Worm (Caenorhabditis elegans) whole organism, mixed stage, embryonic: ENCODE results near the gene taf-12.
A peak's percentile ranks its signal among the peaks of the same experiment; 100 is the strongest.
"Not testable (repeated sequence)": the region's sequence is repeated elsewhere in the genome, so short reads cannot be mapped to it uniquely, and the experiment has no call there.

ENCODE experiments used
- M03D4.4 ChIP-seq: sonication (generic microtip); optimal IDR thresholded peaks from 2 replicates; lab custom pipeline; 2017; ENCODE audit warnings: mild to moderate bottlenecking, missing genetic modification characterization, missing compliant biosample characterization
- bed-3 ChIP-seq: fragments of 200-800 bp; sonication (Bioruptor generic); optimal IDR thresholded peaks from 3 replicates; lab custom pipeline; 2018; ENCODE audit warnings: mild to moderate bottlenecking, missing genetic modification characterization, moderate library complexity, missing compliant biosample characterization
- blmp-1 ChIP-seq: fragments of 150-350 bp; optimal IDR thresholded peaks from 2 replicates; lab custom pipeline; 2014; ENCODE audit warnings: missing biosample characterization, missing genetic modification characterization
- ceh-39 ChIP-seq: fragments of 150-350 bp; optimal IDR thresholded peaks from 2 replicates; lab custom pipeline; 2014; ENCODE audit warnings: missing biosample characterization, missing genetic modification characterization
- ceh-83 ChIP-seq: fragments of 200-800 bp; sonication (Bioruptor generic); optimal IDR thresholded peaks from 2 replicates; lab custom pipeline; 2018; ENCODE audit warnings: mild to moderate bottlenecking, missing genetic modification characterization, missing compliant biosample characterization
- ces-1 ChIP-seq: fragments of 150-350 bp; optimal IDR thresholded peaks from 2 replicates; lab custom pipeline; 2014; ENCODE audit warnings: missing biosample characterization, missing genetic modification reagents, missing genetic modification characterization
- cnd-1 ChIP-seq: fragments of 200-800 bp; sonication (Bioruptor generic); optimal IDR thresholded peaks from 2 replicates; lab custom pipeline; 2018; ENCODE audit warnings: mild to moderate bottlenecking, missing genetic modification characterization, missing compliant biosample characterization
- drap-1 ChIP-seq: fragments of 200-800 bp; sonication (Bioruptor generic); optimal IDR thresholded peaks from 3 replicates; lab custom pipeline; 2018; ENCODE audit warnings: mild to moderate bottlenecking, missing genetic modification characterization, missing compliant biosample characterization
- elt-1 ChIP-seq: sonication (generic microtip); optimal IDR thresholded peaks from 2 replicates; lab custom pipeline; 2017; ENCODE audit warnings: missing genetic modification characterization, mild to moderate bottlenecking, missing compliant biosample characterization, antibody characterized with exemption, moderate library complexity, borderline replicate concordance; ENCODE audit not compliant: insufficient read depth
- elt-3 ChIP-seq: fragments of 150-350 bp; optimal IDR thresholded peaks from 2 replicates; lab custom pipeline; 2014; ENCODE audit warnings: missing biosample characterization, missing genetic modification characterization
- flh-1 ChIP-seq: fragments of 200-800 bp; sonication (Bioruptor generic); optimal IDR thresholded peaks from 2 replicates; lab custom pipeline; 2018; ENCODE audit warnings: mild to moderate bottlenecking, missing genetic modification characterization, moderate library complexity, missing compliant biosample characterization
- ham-2 ChIP-seq: fragments of 200-800 bp; sonication (Bioruptor generic); optimal IDR thresholded peaks from 2 replicates; lab custom pipeline; 2018; ENCODE audit warnings: mild to moderate bottlenecking, missing genetic modification characterization, missing compliant biosample characterization
- hlh-1 ChIP-seq: fragments of 150-350 bp; optimal IDR thresholded peaks from 2 replicates; lab custom pipeline; 2014; ENCODE audit warnings: missing biosample characterization, missing genetic modification reagents, missing genetic modification characterization
- lin-13 ChIP-seq: fragments of 150-350 bp; optimal IDR thresholded peaks from 2 replicates; lab custom pipeline; 2014; ENCODE audit warnings: missing biosample characterization, missing genetic modification characterization
- lsy-2 ChIP-seq: fragments of 150-350 bp; optimal IDR thresholded peaks from 2 replicates; lab custom pipeline; 2014; ENCODE audit warnings: missing biosample characterization, missing genetic modification characterization
- mab-5 ChIP-seq: fragments of 150-350 bp; optimal IDR thresholded peaks from 2 replicates; lab custom pipeline; 2014; ENCODE audit warnings: missing biosample characterization, missing genetic modification characterization
- mep-1 ChIP-seq: fragments of 150-350 bp; optimal IDR thresholded peaks from 2 replicates; lab custom pipeline; 2017; ENCODE audit warnings: missing biosample characterization, missing genetic modification reagents, missing genetic modification characterization, inconsistent platforms
- mls-2 ChIP-seq: sonication (generic microtip); optimal IDR thresholded peaks from 2 replicates; lab custom pipeline; 2016; ENCODE audit warnings: mild to moderate bottlenecking, missing genetic modification characterization, moderate library complexity, missing compliant biosample characterization
- nhr-12 ChIP-seq: fragments of 150-350 bp; optimal IDR thresholded peaks from 2 replicates; lab custom pipeline; 2014; ENCODE audit warnings: missing biosample characterization, missing genetic modification characterization
- nhr-2 ChIP-seq: fragments of 150-350 bp; optimal IDR thresholded peaks from 2 replicates; lab custom pipeline; 2014; ENCODE audit warnings: missing biosample characterization, missing genetic modification characterization
- nhr-237 ChIP-seq: fragments of 150-350 bp; optimal IDR thresholded peaks from 2 replicates; lab custom pipeline; 2014; ENCODE audit warnings: missing biosample characterization, missing genetic modification characterization
- nhr-28 ChIP-seq: fragments of 150-350 bp; optimal IDR thresholded peaks from 2 replicates; lab custom pipeline; 2014; ENCODE audit warnings: missing biosample characterization, missing genetic modification characterization
- nhr-76 ChIP-seq: sonication (generic microtip); optimal IDR thresholded peaks from 2 replicates; lab custom pipeline; 2017; ENCODE audit warnings: missing biosample characterization, missing genetic modification characterization
- pha-4 ChIP-seq: fragments of 150-350 bp; optimal IDR thresholded peaks from 2 replicates; lab custom pipeline; 2018; ENCODE audit warnings: missing biosample characterization, missing genetic modification reagents, missing genetic modification characterization
- sem-2 ChIP-seq: fragments of 200-800 bp; sonication (Bioruptor generic); optimal IDR thresholded peaks from 2 replicates; lab custom pipeline; 2018; ENCODE audit warnings: mild to moderate bottlenecking, missing genetic modification characterization, missing compliant biosample characterization
- snpc-4 ChIP-seq: fragments of 150-350 bp; optimal IDR thresholded peaks from 2 replicates; lab custom pipeline; 2014; ENCODE audit warnings: missing biosample characterization, missing genetic modification characterization
- sptf-1 ChIP-seq: sonication (generic microtip); optimal IDR thresholded peaks from 2 replicates; lab custom pipeline; 2017; ENCODE audit warnings: mild to moderate bottlenecking, missing genetic modification characterization, moderate library complexity, missing compliant biosample characterization
- tbx-8 ChIP-seq: fragments of 200-800 bp; sonication (Bioruptor generic); optimal IDR thresholded peaks from 2 replicates; lab custom pipeline; 2018; ENCODE audit warnings: mild to moderate bottlenecking, missing genetic modification characterization, moderate library complexity, missing compliant biosample characterization
- unc-120 ChIP-seq: sonication (generic microtip); optimal IDR thresholded peaks from 2 replicates; lab custom pipeline; 2017; ENCODE audit warnings: missing genetic modification characterization, missing compliant biosample characterization; ENCODE audit not compliant: poor library complexity, severe bottlenecking
- unc-62 ChIP-seq: fragments of 150-350 bp; optimal IDR thresholded peaks from 2 replicates; lab custom pipeline; 2014; ENCODE audit warnings: missing biosample characterization, missing genetic modification reagents, missing genetic modification characterization

The taf-12 gene

DNA sequence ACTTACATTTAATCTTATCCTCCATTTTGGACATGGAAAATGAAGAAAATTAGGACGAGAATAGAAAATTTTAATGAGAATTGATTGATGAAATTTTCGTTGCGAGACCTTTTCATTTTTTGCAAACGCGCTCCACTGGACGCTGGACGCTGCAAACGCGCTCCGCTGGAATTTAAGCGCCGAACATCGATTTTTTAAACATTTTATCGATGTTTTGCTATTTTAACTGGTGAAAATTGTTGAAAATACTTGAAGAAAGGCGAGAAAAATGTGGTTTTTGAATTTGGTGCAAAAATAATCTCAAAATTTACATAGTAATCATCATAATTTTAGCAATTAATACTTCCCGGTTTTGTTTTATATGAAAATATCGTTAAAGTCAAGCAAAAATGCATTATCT is 23.9 kb upstream of the taf-12 start, which contains the start of gene Y56A3A.41:
Gene Y56A3A.41, minus strand, starts transcription at position 101 of the 400 bp plus-strand sequence.
- TF ChIP-seq nhr-76 (tag; lab: Kevin White, UChicago) (no peak), flh-1 (no peak), ham-2 (GFP tag; lab: Kevin White, UChicago) (no peak), elt-3 (tag; lab: Kevin White, UChicago) (no peak), drap-1 (GFP tag; lab: Kevin White, UChicago) (no peak), ceh-83 (no peak), unc-120 (tag; lab: Kevin White, UChicago) (no peak), lsy-2 (tag; lab: Kevin White, UChicago) (no peak), unc-62 (GFP tag; lab: Kevin White, UChicago) (no peak), nhr-2 (tag; lab: Kevin White, UChicago) (no peak), pha-4 (no peak), ces-1 (GFP tag; lab: Kevin White, UChicago) (no peak), elt-1 (no peak), tbx-8 (GFP tag; lab: Kevin White, UChicago) (no peak), blmp-1 (tag; lab: Kevin White, UChicago) (no peak), lin-13 (no peak), bed-3 (GFP tag; lab: Kevin White, UChicago) (no peak), nhr-12 (no peak), nhr-237 (tag; lab: Kevin White, UChicago) (no peak)

- no peak for TF ChIP-seq blmp-1 (tag; lab: Kevin White, UChicago)
- TF ChIP-seq, all 35 proteins: peak for 0
Measured at ce11 chrIII:11891335-11891734, 22.3 kb upstream of the taf-12 start, which contains the start of gene faah-5. TSS of gene faah-5 (minus strand) at chrIII:11891435.

- TF ChIP-seq blmp-1 (tag; lab: Kevin White, UChicago); bed-3 (GFP tag; lab: Kevin White, UChicago); drap-1 (GFP tag; lab: Kevin White, UChicago): not testable (repeated sequence)
- TF ChIP-seq, all 35 proteins: peak for 0; not testable (repeated sequence) for 35
Measured at ce11 chrIII:11883694-11884093, 14.6 kb upstream of the taf-12 start, which contains the start of gene fbxb-22. TSS of gene fbxb-22 (minus strand) at chrIII:11883754.

- TF ChIP-seq nhr-2 (tag; lab: Kevin White, UChicago) = no peak
- no peak for TF ChIP-seq ces-1 (GFP tag; lab: Kevin White, UChicago)
Measured at ce11 chrIII:11881549-11881948, 12.5 kb upstream of the taf-12 start.

DNA sequence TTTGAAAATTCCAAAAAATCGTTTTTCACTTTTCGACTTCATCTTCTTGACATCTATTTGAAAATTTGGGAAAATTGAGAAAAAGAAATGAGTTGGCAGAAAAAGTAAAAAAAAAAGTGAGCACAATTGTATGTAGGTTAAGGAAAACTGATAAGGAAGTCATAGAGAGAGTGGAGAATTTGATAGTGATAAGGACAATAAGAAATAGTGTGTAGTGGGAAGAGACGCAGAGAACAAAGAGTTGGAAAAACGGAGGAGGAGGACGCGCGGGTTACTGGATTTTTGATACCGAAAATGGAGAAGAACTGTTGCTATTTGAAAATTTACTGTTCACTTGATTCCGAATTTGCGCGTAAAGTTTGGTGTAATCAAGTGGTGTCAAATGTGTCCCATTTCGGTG is 9.7 kb upstream of the taf-12 start, which contains the start of gene Y56A3A.6:
Gene Y56A3A.6, minus strand, starts transcription at position 53 of the 400 bp plus-strand sequence.
- TF ChIP-seq hlh-1 (tag; lab: Kevin White, UChicago) (no peak), sptf-1 (tag; lab: Kevin White, UChicago) (no peak), ham-2 (GFP tag; lab: Kevin White, UChicago) (no peak), lin-13 (no peak), nhr-76 (tag; lab: Kevin White, UChicago) (no peak), unc-62 (GFP tag; lab: Kevin White, UChicago) (no peak), mep-1 (tag; lab: Kevin White, UChicago) (no peak), snpc-4 (tag; lab: Kevin White, UChicago) (no peak), lsy-2 (tag; lab: Kevin White, UChicago) (no peak), nhr-28 (tag; lab: Kevin White, UChicago) (no peak)

ce11 chrIII:11876130-11876529 is 7.0 kb upstream of the taf-12 start:
- TF ChIP-seq sptf-1 (tag; lab: Kevin White, UChicago) (peak; percentile 42), flh-1 (no peak)

- TF ChIP-seq tbx-8 (GFP tag; lab: Kevin White, UChicago) (no peak), mab-5 (no peak), nhr-76 (tag; lab: Kevin White, UChicago) (no peak), cnd-1 (tag; lab: Kevin White, UChicago) (no peak), elt-1 (no peak), mls-2 (no peak), nhr-2 (tag; lab: Kevin White, UChicago) (no peak), M03D4.4 (no peak), nhr-237 (tag; lab: Kevin White, UChicago) (no peak), drap-1 (GFP tag; lab: Kevin White, UChicago) (no peak), ceh-39 (tag; lab: Kevin White, UChicago) (no peak), blmp-1 (tag; lab: Kevin White, UChicago) (no peak), ceh-83 (no peak), pha-4 (no peak), sem-2 (GFP tag; lab: Kevin White, UChicago) (no peak), unc-120 (tag; lab: Kevin White, UChicago) (no peak)
Measured at ce11 chrIII:11874242-11874641, 5.2 kb upstream of the taf-12 start.
